Fruit fly (Drosophila melanogaster) whole organism, wandering third instar larva: ENCODE data around the gene p53.

ENCODE experiments used
- CG32264 ChIP-seq: fragments of 200-800 bp; sonication (Bioruptor generic); optimal IDR thresholded peaks from 2 replicates; lab custom pipeline; 2016; ENCODE audit warnings: missing biosample characterization, missing genetic modification characterization
- CrebA ChIP-seq: fragments of 200-800 bp; sonication (Bioruptor generic); optimal IDR thresholded peaks from 2 replicates; lab custom pipeline; 2016; ENCODE audit warnings: missing biosample characterization, mild to moderate bottlenecking, missing genetic modification characterization, borderline replicate concordance
- Hr78 ChIP-seq: fragments of >200 bp; optimal IDR thresholded peaks from 2 replicates; lab custom pipeline; 2017; ENCODE audit warnings: missing biosample characterization, missing genetic modification characterization
- Myc ChIP-seq: fragments of >200 bp; optimal IDR thresholded peaks from 2 replicates; lab custom pipeline; 2017
- N ChIP-seq: fragments of >200 bp; optimal IDR thresholded peaks from 2 replicates; lab custom pipeline; 2018; ENCODE audit warnings: missing biosample characterization, missing external identifiers, missing genetic modification characterization
- psq ChIP-seq: fragments of 200-800 bp; sonication (Bioruptor generic); optimal IDR thresholded peaks from 3 replicates; lab custom pipeline; 2017; ENCODE audit warnings: missing biosample characterization, mild to moderate bottlenecking, missing genetic modification characterization, moderate library complexity
- tai ChIP-seq: sonication (Bioruptor generic); optimal IDR thresholded peaks from 2 replicates; lab custom pipeline; 2016; ENCODE audit warnings: missing biosample characterization, missing genetic modification characterization

- TF ChIP-seq CrebA (GFP tag; lab: Kevin White, UChicago): no peak
- TF ChIP-seq Hr78 (GFP tag; lab: Kevin White, UChicago): no peak
- TF ChIP-seq tai: no peak
- TF ChIP-seq Myc (lab: Kevin White, UChicago): no peak
- TF ChIP-seq psq (GFP tag; lab: Kevin White, UChicago): no peak
- TF ChIP-seq N (GFP tag; lab: Kevin White, UChicago): no peak
- TF ChIP-seq CG32264: no peak
These were observed 6.3 kb upstream of the p53 start for dm6 chr3R:23060166-23060565.
